Worm (Caenorhabditis elegans): Measurements from ENCODE around the gene R05F9.9.
A peak's percentile ranks its signal among the peaks of the same experiment; 100 is the strongest.

Gene R05F9.9

DNA sequence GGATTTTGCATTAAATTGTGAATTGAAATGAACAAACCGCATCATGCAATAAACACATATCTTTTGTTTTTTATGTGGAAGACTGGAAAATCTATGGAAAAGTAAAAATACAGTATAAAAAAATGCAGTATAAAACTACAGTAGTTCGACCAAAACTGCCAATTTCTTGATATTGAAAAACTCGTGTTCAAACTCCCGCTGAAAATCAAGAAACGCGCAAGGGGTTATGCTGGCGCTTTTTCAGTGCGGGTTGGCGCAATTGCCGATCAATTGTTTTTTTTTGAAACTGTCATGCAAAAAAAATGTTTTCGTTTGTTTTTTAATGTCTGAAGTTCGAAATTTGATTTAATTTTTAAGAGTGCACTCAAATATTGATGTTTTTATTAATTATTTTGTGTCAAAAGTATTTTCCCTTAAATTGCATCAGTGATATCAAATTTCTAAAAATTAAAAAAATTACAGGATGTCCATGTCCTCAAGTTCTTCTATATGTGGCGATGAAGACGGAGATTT lies 50.2 kb downstream of the R05F9.9 start, which contains the start of gene dnj-9 (continued):
- TF ChIP-seq madf-2 (tag; optimal IDR thresholded peaks at IDR 0.05) = peak; percentile 26
- TF ChIP-seq ceh-30 (tag; optimal IDR thresholded peaks at IDR 0.05) = peak; percentile 73
- peak; percentile 57 for TF ChIP-seq lin-11 (tag; optimal IDR thresholded peaks at IDR 0.05)
- TF ChIP-seq ceh-48 (tag; optimal IDR thresholded peaks at IDR 0.05) = peak; percentile 30
- peak; percentile 60 for TF ChIP-seq ceh-31 (tag; optimal IDR thresholded peaks at IDR 0.05)
- no peak for TF ChIP-seq fkh-10 (GFP tag; optimal IDR thresholded peaks at IDR 0.05)
- no peak for TF ChIP-seq ceh-9 (tag; optimal IDR thresholded peaks at IDR 0.05)
- TF ChIP-seq pag-3 (tag; optimal IDR thresholded peaks at IDR 0.05; ENCODE audit: borderline replicate concordance) = no peak
- TF ChIP-seq hlh-6 (tag; optimal IDR thresholded peaks at IDR 0.05) = peak; percentile 14
- peak; percentile 92 for TF ChIP-seq elt-2 (tag; optimal IDR thresholded peaks at IDR 0.05)
- TF ChIP-seq pat-9 (tag; optimal IDR thresholded peaks at IDR 0.05) = peak; percentile 37
- peak; percentile 33 for TF ChIP-seq Y22D7AL.16 (tag; optimal IDR thresholded peaks at IDR 0.05)
- peak; percentile 70 for TF ChIP-seq tbx-2 (tag; optimal IDR thresholded peaks at IDR 0.05)
- no peak for TF ChIP-seq ceh-45 (GFP tag; IDR thresholded peaks at IDR 0.05)
- TF ChIP-seq sox-4 (tag; optimal IDR thresholded peaks at IDR 0.05) = peak; percentile 56
- TF ChIP-seq rnt-1 (tag; optimal IDR thresholded peaks at IDR 0.05) = peak; percentile 38
- TF ChIP-seq unc-42 (tag; optimal IDR thresholded peaks at IDR 0.05) = peak; percentile 76
- peak; percentile 46 for TF ChIP-seq dve-1 (tag; optimal IDR thresholded peaks at IDR 0.05)
- no peak for TF ChIP-seq nhr-11 (tag; optimal IDR thresholded peaks at IDR 0.05)
- peak; percentile 43 for TF ChIP-seq ceh-6 (GFP tag; optimal IDR thresholded peaks at IDR 0.05)
- TF ChIP-seq ceh-24 (tag; optimal IDR thresholded peaks at IDR 0.05) = no peak
- TF ChIP-seq fax-1 (tag; optimal IDR thresholded peaks at IDR 0.05) = peak; percentile 1
- TF ChIP-seq ceh-19 (GFP tag; optimal IDR thresholded peaks at IDR 0.05) = no peak

DNA sequence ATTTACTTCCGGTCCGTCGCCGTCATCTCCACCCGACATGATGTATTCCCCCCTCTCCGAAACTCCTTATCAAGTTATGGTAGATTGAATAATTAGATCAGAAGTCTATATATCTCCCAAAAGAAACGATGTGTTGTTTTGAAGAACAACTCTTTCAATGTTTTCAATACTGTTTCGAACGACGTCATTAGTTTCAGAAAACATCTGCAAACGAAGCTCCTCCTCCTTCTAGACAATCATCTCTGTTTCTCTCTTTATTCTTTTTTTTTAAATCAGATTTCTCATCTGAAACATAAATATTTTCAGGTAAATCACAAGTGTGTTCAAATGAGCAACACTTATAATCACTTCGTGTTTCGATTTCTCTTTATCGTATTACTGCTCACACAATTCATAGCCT lies 52.0 kb downstream of the R05F9.9 start, which contains the start of gene T23B7.3:
T23B7.3 (plus strand) TSS at position 301 of the 400 bp plus-strand sequence.
- TF ChIP-seq K09A11.1 (tag; optimal IDR thresholded peaks at IDR 0.05; ENCODE audit: insufficient read depth) = no peak
- TF ChIP-seq eyg-1 (tag; optimal IDR thresholded peaks at IDR 0.05) = no peak
- no peak for TF ChIP-seq ceh-2 (tag; optimal IDR thresholded peaks at IDR 0.05)
- TF ChIP-seq ref-2 (tag; optimal IDR thresholded peaks at IDR 0.05) = no peak
- TF ChIP-seq dve-1 (tag; optimal IDR thresholded peaks at IDR 0.05) = no peak
- TF ChIP-seq pros-1 (tag; optimal IDR thresholded peaks at IDR 0.05) = no peak
- TF ChIP-seq lin-11 (tag; optimal IDR thresholded peaks at IDR 0.05) = no peak
- TF ChIP-seq unc-42 (tag; optimal IDR thresholded peaks at IDR 0.05) = no peak
- no peak for TF ChIP-seq nfya-1 (tag; optimal IDR thresholded peaks at IDR 0.05)
- TF ChIP-seq sox-2 (GFP tag; IDR thresholded peaks at IDR 0.05) = no peak
- TF ChIP-seq Y22D7AL.16 (tag; optimal IDR thresholded peaks at IDR 0.05) = no peak
- TF ChIP-seq unc-55 (GFP tag; optimal IDR thresholded peaks at IDR 0.05) = no peak
- TF ChIP-seq ttx-3 (tag; optimal IDR thresholded peaks at IDR 0.05) = no peak
- no peak for TF ChIP-seq dmd-4 (tag; optimal IDR thresholded peaks at IDR 0.05; ENCODE audit: borderline replicate concordance)

Measured in whole organism, late embryonic.